Fruit fly (Drosophila melanogaster): Measurements from ENCODE around the gene fid.
A peak's percentile ranks its signal among the peaks of the same experiment; 100 is the strongest.

Gene fid

dm6 chr3R:26002570-26003332, 32.9 kb downstream of the fid start (continued):
- TF ChIP-seq dm (GFP tag; optimal IDR thresholded peaks at IDR 0.05) (no peak), CG8388 (GFP tag; optimal IDR thresholded peaks at IDR 0.05) (no peak), CG13296 (GFP tag; optimal IDR thresholded peaks at IDR 0.05) (no peak), CG1602 (GFP tag; optimal IDR thresholded peaks at IDR 0.05) (no peak), CG11398 (GFP tag; optimal IDR thresholded peaks at IDR 0.05) (no peak), sens-2 (GFP tag; IDR thresholded peaks at IDR 0.05) (no peak), jigr1 (GFP tag; IDR thresholded peaks at IDR 0.05) (no peak), z (GFP tag; IDR thresholded peaks at IDR 0.05) (0 out of 3 replicates have a peak, but pooled peaks have one; percentile 24), sim (GFP tag; IDR thresholded peaks at IDR 0.05) (no peak), CG17829 (tag; optimal IDR thresholded peaks at IDR 0.05) (no peak), CG31441 (GFP tag; IDR thresholded peaks at IDR 0.05) (no peak), CG10959 (GFP tag; IDR thresholded peaks at IDR 0.05) (no peak), bsh (GFP tag; optimal IDR thresholded peaks at IDR 0.05) (no peak), Blimp-1 (GFP tag; optimal IDR thresholded peaks at IDR 0.05) (peak; percentile 51), tap (tag; optimal IDR thresholded peaks at IDR 0.05) (no peak), ind (GFP tag; optimal IDR thresholded peaks at IDR 0.05) (no peak), CG13624 (GFP tag; optimal IDR thresholded peaks at IDR 0.05) (no peak), CG14667 (GFP tag; IDR thresholded peaks at IDR 0.05) (no peak), hb (GFP tag; IDR thresholded peaks at IDR 0.05; ENCODE audit: partially characterized antibody) (no peak), Ets97D (GFP tag; optimal IDR thresholded peaks at IDR 0.05) (no peak), klu (GFP tag; IDR thresholded peaks at IDR 0.05) (no peak), ci (GFP tag; IDR thresholded peaks at IDR 0.05) (0 out of 3 replicates have a peak, but pooled peaks have one; percentile 5), yki (optimal IDR thresholded peaks at IDR 0.05) (no peak), salm (tag; optimal IDR thresholded peaks at IDR 0.05) (no peak), tna (GFP tag; IDR thresholded peaks at IDR 0.05; ENCODE audit: partially characterized antibody) (no peak), Oaz (GFP tag; IDR thresholded peaks at IDR 0.05) (no peak), pros (GFP tag; optimal IDR thresholded peaks at IDR 0.05) (peak; percentile 98), CG4854 (GFP tag; optimal IDR thresholded peaks at IDR 0.05) (no peak), CG2875 (GFP tag; optimal IDR thresholded peaks at IDR 0.05) (no peak), CoRest (tag; optimal IDR thresholded peaks at IDR 0.05) (no peak), aop (GFP tag; IDR thresholded peaks at IDR 0.05) (no peak), Ptx1 (GFP tag; IDR thresholded peaks at IDR 0.05) (no peak), sens (GFP tag) (peak; percentile 76), CHES-1-like (GFP tag; optimal IDR thresholded peaks at IDR 0.05) (no peak), Doc2 (GFP tag; IDR thresholded peaks at IDR 0.05) (no peak), CG7271 (tag; optimal IDR thresholded peaks at IDR 0.05) (no peak), Hr3 (GFP tag; optimal IDR thresholded peaks at IDR 0.05) (no peak), Hr78 (GFP tag; optimal IDR thresholded peaks at IDR 0.05) (peak in 1 of 2 experiments; percentile 25), Pdp1 (GFP tag; optimal IDR thresholded peaks at IDR 0.05) (no peak), eve (GFP tag; optimal IDR thresholded peaks at IDR 0.05) (no peak), bigmax (GFP tag; optimal IDR thresholded peaks at IDR 0.05) (no peak), CG16863 (GFP tag; optimal IDR thresholded peaks at IDR 0.05) (no peak), CG18011 (GFP tag; optimal IDR thresholded peaks at IDR 0.05) (no peak), dan (GFP tag; IDR thresholded peaks at IDR 0.05) (no peak), chm (GFP tag; IDR thresholded peaks at IDR 0.05) (no peak), CG14014 (GFP tag; IDR thresholded peaks at IDR 0.05) (no peak), cwo (GFP tag; optimal IDR thresholded peaks at IDR 0.05) (peak; percentile 56), CG30403 (GFP tag; optimal IDR thresholded peaks at IDR 0.05) (no peak), gce (GFP tag; IDR thresholded peaks at IDR 0.05) (no peak), kah (GFP tag; optimal IDR thresholded peaks at IDR 0.05) (no peak), Dll (GFP tag; IDR thresholded peaks at IDR 0.05; ENCODE audit: partially characterized antibody) (no peak)
